Worm (Caenorhabditis elegans) whole organism, L1 larva: ENCODE measurements around the gene dop-5.
"Not testable (repeated sequence)": the region's sequence is repeated elsewhere in the genome, so short reads cannot be mapped to it uniquely, and the experiment has no call there.

Source experiments
- C34B4.2 ChIP-seq: sonication (generic microtip); optimal IDR thresholded peaks from 2 replicates; lab custom pipeline; 2017; ENCODE audit warnings: mild to moderate bottlenecking, missing genetic modification characterization, missing compliant biosample characterization
- blmp-1 ChIP-seq: fragments of 150-350 bp; optimal IDR thresholded peaks from 2 replicates; lab custom pipeline; 2014; ENCODE audit warnings: missing biosample characterization, missing genetic modification characterization
- dsc-1 ChIP-seq: sonication (generic microtip); optimal IDR thresholded peaks from 2 replicates; lab custom pipeline; 2016; ENCODE audit warnings: mild to moderate bottlenecking, missing genetic modification characterization, missing compliant biosample characterization
- elt-2 ChIP-seq: sonication (generic microtip); optimal IDR thresholded peaks from 2 replicates; lab custom pipeline; 2016; ENCODE audit warnings: missing genetic modification characterization, mild to moderate bottlenecking, inconsistent platforms, missing compliant biosample characterization, missing genetic modification reagents
- fkh-10 ChIP-seq: sonication (generic microtip); optimal IDR thresholded peaks from 2 replicates; lab custom pipeline; 2017; ENCODE audit warnings: missing biosample characterization, missing genetic modification reagents, missing genetic modification characterization
- fos-1 ChIP-seq: fragments of 150-350 bp; optimal IDR thresholded peaks from 2 replicates; lab custom pipeline; 2014; ENCODE audit warnings: missing biosample characterization, missing genetic modification characterization
- hlh-17 ChIP-seq: fragments of 200-800 bp; sonication (Bioruptor generic); optimal IDR thresholded peaks from 2 replicates; lab custom pipeline; 2018; ENCODE audit warnings: missing genetic modification characterization, mild to moderate bottlenecking, missing compliant biosample characterization, moderate library complexity, borderline replicate concordance
- hlh-4 ChIP-seq: sonication (generic microtip); optimal IDR thresholded peaks from 2 replicates; lab custom pipeline; 2016; ENCODE audit warnings: mild to moderate bottlenecking, missing genetic modification characterization, missing compliant biosample characterization
- lin-35 ChIP-seq, 2 experiments: fragments of 150-350 bp; optimal IDR thresholded peaks; 2 replicates each; lab custom pipeline; 2014; ENCODE audit warnings: missing biosample characterization in 2 of 2, missing genetic modification characterization in 2 of 2, missing genetic modification reagents in 2 of 2
- lsy-2 ChIP-seq, 2 experiments: fragments of 150-350 bp; optimal IDR thresholded peaks; 2 replicates each; lab custom pipeline; 2014; ENCODE audit warnings: missing biosample characterization in 2 of 2, missing genetic modification characterization in 2 of 2
- mep-1 ChIP-seq: fragments of 150-350 bp; optimal IDR thresholded peaks from 2 replicates; lab custom pipeline; 2014; ENCODE audit warnings: missing biosample characterization, missing genetic modification characterization
- nhr-12 ChIP-seq: sonication (generic microtip); optimal IDR thresholded peaks from 2 replicates; lab custom pipeline; 2017; ENCODE audit warnings: missing biosample characterization, missing genetic modification characterization
- nhr-47 ChIP-seq: sonication (generic microtip); optimal IDR thresholded peaks from 2 replicates; lab custom pipeline; 2016; ENCODE audit warnings: mild to moderate bottlenecking, missing genetic modification characterization, moderate library complexity, missing compliant biosample characterization
- nhr-76 ChIP-seq: sonication (generic microtip); optimal IDR thresholded peaks from 2 replicates; lab custom pipeline; 2017; ENCODE audit warnings: missing biosample characterization, missing genetic modification characterization
- nhr-84 ChIP-seq: sonication (generic microtip); optimal IDR thresholded peaks from 2 replicates; lab custom pipeline; 2017; ENCODE audit warnings: missing biosample characterization, missing genetic modification characterization
- nhr-90 ChIP-seq: sonication (generic microtip); optimal IDR thresholded peaks from 2 replicates; lab custom pipeline; 2016; ENCODE audit warnings: mild to moderate bottlenecking, missing genetic modification characterization, missing compliant biosample characterization; ENCODE audit not compliant: poor library complexity
- pax-3 ChIP-seq: fragments of 200-800 bp; sonication (Bioruptor generic); optimal IDR thresholded peaks from 2 replicates; lab custom pipeline; 2018; ENCODE audit warnings: mild to moderate bottlenecking, missing genetic modification characterization, moderate library complexity, missing compliant biosample characterization
- pqm-1 ChIP-seq: sonication (generic microtip); optimal IDR thresholded peaks from 3 replicates; lab custom pipeline; 2017; ENCODE audit warnings: missing biosample characterization, missing genetic modification characterization
- skn-1 ChIP-seq: fragments of 150-350 bp; optimal IDR thresholded peaks from 2 replicates; lab custom pipeline; 2014; ENCODE audit warnings: missing biosample characterization, missing genetic modification characterization
- sptf-1 ChIP-seq: fragments of 150-350 bp; optimal IDR thresholded peaks from 2 replicates; lab custom pipeline; 2014; ENCODE audit warnings: missing biosample characterization, missing genetic modification characterization
- sup-37 ChIP-seq: fragments of 200-800 bp; sonication (Bioruptor generic); optimal IDR thresholded peaks from 2 replicates; lab custom pipeline; 2018; ENCODE audit warnings: mild to moderate bottlenecking, missing genetic modification characterization, missing compliant biosample characterization
- swsn-7 ChIP-seq: sonication (generic microtip); optimal IDR thresholded peaks from 2 replicates; lab custom pipeline; 2016; ENCODE audit warnings: missing genetic modification characterization, missing compliant biosample characterization
- tlp-1 ChIP-seq: fragments of 150-350 bp; optimal IDR thresholded peaks from 2 replicates; lab custom pipeline; 2014; ENCODE audit warnings: missing biosample characterization, missing genetic modification characterization
- unc-30 ChIP-seq: sonication (generic microtip); optimal IDR thresholded peaks from 2 replicates; lab custom pipeline; 2017; ENCODE audit warnings: missing biosample characterization, missing genetic modification characterization
- xbp-1 ChIP-seq: sonication (generic microtip); optimal IDR thresholded peaks from 2 replicates; lab custom pipeline; 2016; ENCODE audit warnings: missing genetic modification characterization, missing compliant biosample characterization
- zag-1 ChIP-seq: fragments of 150-350 bp; optimal IDR thresholded peaks from 2 replicates; lab custom pipeline; 2014; ENCODE audit warnings: missing biosample characterization, missing genetic modification characterization
- zip-4 ChIP-seq: fragments of 200-800 bp; sonication (Bioruptor generic); optimal IDR thresholded peaks from 2 replicates; lab custom pipeline; 2018; ENCODE audit warnings: mild to moderate bottlenecking, missing genetic modification characterization, moderate library complexity, missing compliant biosample characterization
- ztf-4 ChIP-seq: fragments of 150-350 bp; optimal IDR thresholded peaks from 2 replicates; lab custom pipeline; 2014; ENCODE audit warnings: missing biosample characterization, missing genetic modification characterization

The dop-5 gene

DNA sequence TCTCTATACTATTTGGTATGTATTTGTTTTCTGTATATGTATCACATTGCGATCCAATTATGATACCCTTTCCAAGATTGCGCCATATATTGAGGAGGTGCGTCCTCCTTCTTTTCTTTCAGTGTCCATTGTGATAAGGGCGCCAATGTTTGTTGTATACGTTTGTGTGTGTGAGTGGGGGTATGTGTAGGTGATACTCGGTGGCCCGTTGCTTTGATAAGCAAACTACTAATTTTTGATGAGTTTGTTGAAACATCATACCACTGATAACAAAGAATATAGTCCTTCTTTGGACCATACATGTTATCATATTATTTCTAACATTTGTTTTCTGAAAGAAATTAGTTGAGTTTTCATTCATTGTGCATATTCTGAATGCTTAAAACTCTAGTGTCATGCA, 37.7 kb upstream of the dop-5 start:
- no peak for TF ChIP-seq tlp-1 (tag; lab: Kevin White, UChicago)
- TF ChIP-seq lin-35 (GFP tag; optimal IDR thresholded peaks at IDR 0.05; lab: Kevin White, UChicago) = peak in 1 of 2 experiments; percentile 20
- TF ChIP-seq pqm-1 (tag; lab: Kevin White, UChicago) = peak; percentile 52
- peak; percentile 90 for TF ChIP-seq elt-2

DNA sequence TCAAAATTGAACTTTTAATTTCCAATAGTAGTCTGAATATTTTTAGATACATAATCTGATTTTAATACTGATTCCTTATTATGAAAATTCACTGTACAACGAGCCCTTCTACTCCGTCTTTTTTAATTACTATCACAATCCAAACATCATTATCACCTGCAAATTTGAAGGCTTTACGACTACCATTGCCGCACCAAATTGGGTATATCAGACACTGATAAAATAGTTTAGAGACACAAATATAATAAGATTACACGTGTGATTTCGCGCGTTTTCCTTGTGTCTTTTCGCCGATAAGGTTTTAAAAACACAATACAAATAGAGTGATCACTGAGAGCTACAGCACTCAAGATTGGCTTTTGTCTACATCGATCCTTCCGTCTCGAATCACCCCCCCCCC, 37.0 kb upstream of the dop-5 start:
- peak; percentile 92 for TF ChIP-seq elt-2
- TF ChIP-seq tlp-1 (tag; lab: Kevin White, UChicago) = peak; percentile 82
- no peak for TF ChIP-seq unc-30 (tag; lab: Kevin White, UChicago)
- peak; percentile 74 for TF ChIP-seq pqm-1 (tag; lab: Kevin White, UChicago)

- no peak for TF ChIP-seq blmp-1 (tag; lab: Kevin White, UChicago)
- TF ChIP-seq swsn-7 = no peak
- no peak for TF ChIP-seq lsy-2 (tag; optimal IDR thresholded peaks at IDR 0.05; lab: Kevin White, UChicago)
- no peak for TF ChIP-seq pax-3 (tag; lab: Kevin White, UChicago)
These were observed 36.6 kb upstream of the dop-5 start, which contains the start of gene nas-19 for ce11 chrV:11402610-11403009. Gene nas-19 (minus strand): TSS chrV:11402710.

- no peak for TF ChIP-seq zag-1 (tag; lab: Kevin White, UChicago)
- no peak for TF ChIP-seq nhr-76
- TF ChIP-seq xbp-1 = no peak
- TF ChIP-seq nhr-84 (tag; lab: Kevin White, UChicago) = no peak
- no peak for TF ChIP-seq hlh-17 (GFP tag; lab: Kevin White, UChicago)
- no peak for TF ChIP-seq hlh-4
These were observed 32.6 kb upstream of the dop-5 start, which contains the start of gene nas-17 for ce11 chrV:11398616-11399015. Gene nas-17 (plus strand): TSS chrV:11398916.

- TF ChIP-seq lin-35 (GFP tag; optimal IDR thresholded peaks at IDR 0.05; lab: Kevin White, UChicago); unc-30 (tag; lab: Kevin White, UChicago); zip-4: not testable (repeated sequence)
These were observed 30.1 kb upstream of the dop-5 start, which contains the start of gene nas-18 for ce11 chrV:11396134-11396533. Gene nas-18 (plus strand): TSS chrV:11396434.

DNA sequence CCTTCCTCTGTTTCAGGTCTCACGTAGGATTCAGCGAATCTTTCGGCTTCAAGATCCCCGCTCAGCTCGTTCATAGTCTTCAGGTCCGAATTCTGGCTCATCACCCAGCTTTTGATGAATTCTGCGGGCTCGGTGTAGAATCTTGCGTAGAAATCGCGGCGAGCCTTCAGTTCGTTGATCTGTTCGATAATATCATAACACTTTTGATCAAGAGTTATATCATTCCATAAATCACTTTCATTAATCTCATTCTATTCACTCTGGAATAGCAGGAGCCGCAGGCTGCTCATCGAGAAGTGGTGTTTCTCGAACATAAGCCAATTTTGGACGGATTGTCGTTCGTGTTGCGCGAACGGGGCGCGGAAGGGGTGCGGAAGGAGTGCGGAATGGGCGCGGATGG, 29.0 kb upstream of the dop-5 start, which contains the start of gene K03B8.4:
K03B8.4 (minus strand) TSS at position 101 of the 400 bp plus-strand sequence.
- TF ChIP-seq dsc-1, tlp-1, nhr-47 (tag; lab: Kevin White, UChicago): not testable (repeated sequence)

DNA sequence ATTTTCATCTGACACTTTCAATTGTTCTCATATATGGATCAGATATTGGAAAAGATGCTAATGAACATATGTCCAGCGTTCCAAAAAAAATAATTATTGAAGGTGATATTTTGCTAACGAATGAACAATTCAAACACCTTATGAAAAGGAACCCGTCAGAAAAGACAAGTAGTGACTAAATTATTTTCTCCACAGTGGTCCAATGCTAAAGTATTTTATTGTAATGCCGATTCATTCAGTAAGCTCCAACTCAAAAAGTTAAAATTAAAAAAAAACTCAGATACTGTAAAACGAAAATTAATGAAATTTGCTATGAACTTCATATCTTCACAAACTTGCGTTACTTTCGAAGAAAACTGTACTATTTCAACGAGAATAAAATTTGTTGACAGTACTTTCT, 26.0 kb upstream of the dop-5 start, which contains the start of gene nas-16:
nas-16 (plus strand) TSS at position 301 of the 400 bp plus-strand sequence.
- TF ChIP-seq nhr-90 (tag; lab: Kevin White, UChicago) = no peak
- TF ChIP-seq dsc-1 (tag; lab: Kevin White, UChicago) = no peak
- no peak for TF ChIP-seq zip-4
- TF ChIP-seq sup-37 (GFP tag; lab: Kevin White, UChicago) = no peak
- TF ChIP-seq hlh-4 = no peak
- no peak for TF ChIP-seq C34B4.2 (tag; lab: Kevin White, UChicago)
- no peak for TF ChIP-seq fos-1 (tag; lab: Kevin White, UChicago)
- no peak for TF ChIP-seq xbp-1
- TF ChIP-seq ztf-4 (tag; lab: Kevin White, UChicago) = no peak
- no peak for TF ChIP-seq fkh-10 (GFP tag; lab: Kevin White, UChicago)
- TF ChIP-seq pax-3 (tag; lab: Kevin White, UChicago) = no peak
- no peak for TF ChIP-seq skn-1 (tag; lab: Kevin White, UChicago)
- TF ChIP-seq mep-1 (tag; lab: Kevin White, UChicago) = no peak
- no peak for TF ChIP-seq sptf-1 (tag; lab: Kevin White, UChicago)
- TF ChIP-seq nhr-12 = no peak
